Worm (Caenorhabditis elegans): Measurements from ENCODE around the gene F31F6.3.
A peak's percentile ranks its signal among the peaks of the same experiment; 100 is the strongest.

Gene F31F6.3

ce11 chrX:14841030-14841429, 31.6 kb downstream of the F31F6.3 start (continued):
- TF ChIP-seq C16A3.4 (tag; optimal IDR thresholded peaks at IDR 0.05) (peak; percentile 86), zag-1 (tag; optimal IDR thresholded peaks at IDR 0.05) (peak; percentile 87), fos-1 (tag; optimal IDR thresholded peaks at IDR 0.05) (peak; percentile 91), fkh-10 (GFP tag; optimal IDR thresholded peaks at IDR 0.05) (peak; percentile 94), sup-37 (GFP tag; optimal IDR thresholded peaks at IDR 0.05) (peak; percentile 38), lin-35 (GFP tag; optimal IDR thresholded peaks at IDR 0.05) (peak; percentile 82 to 87), nhr-71 (tag; optimal IDR thresholded peaks at IDR 0.05) (peak; percentile 96), egl-13 (tag; optimal IDR thresholded peaks at IDR 0.05) (peak; percentile 81), mef-2 (tag; optimal IDR thresholded peaks at IDR 0.05) (peak; percentile 66), isw-1 (GFP tag; IDR thresholded peaks at IDR 0.05) (peak; percentile 73), ceh-82 (tag; optimal IDR thresholded peaks at IDR 0.05) (peak; percentile 84 to 92 (median 89)), aly-2 (tag; optimal IDR thresholded peaks at IDR 0.05) (peak; percentile 32), ztf-11 (tag; optimal IDR thresholded peaks at IDR 0.05) (peak in 1 of 2 experiments; percentile 14), lsy-2 (tag; optimal IDR thresholded peaks at IDR 0.05) (peak; percentile 63 to 92), elt-3 (tag; optimal IDR thresholded peaks at IDR 0.05) (peak in 2 of 6 experiments; percentile 27 to 50), skn-1 (tag; optimal IDR thresholded peaks at IDR 0.05) (peak; percentile 87), nhr-47 (tag; optimal IDR thresholded peaks at IDR 0.05) (peak; percentile 86), rnt-1 (tag; optimal IDR thresholded peaks at IDR 0.05) (peak; percentile 80), efl-1 (optimal IDR thresholded peaks at IDR 0.05) (peak; percentile 77 to 94), efl-1 (GFP tag; optimal IDR thresholded peaks at IDR 0.05 in 1 of 2) (peak; percentile 67 to 96), xbp-1 (tag; optimal IDR thresholded peaks at IDR 0.05) (peak; percentile 85), grh-1 (GFP tag; IDR thresholded peaks at IDR 0.05) (no peak), elt-2 (tag; optimal IDR thresholded peaks at IDR 0.05) (peak; percentile 43), mep-1 (tag; optimal IDR thresholded peaks at IDR 0.05) (peak; percentile 89), pax-3 (tag; optimal IDR thresholded peaks at IDR 0.05) (peak; percentile 69), blmp-1 (tag; optimal IDR thresholded peaks at IDR 0.05) (peak; percentile 63), ceh-90 (tag; optimal IDR thresholded peaks at IDR 0.05) (no peak), nhr-28 (tag; optimal IDR thresholded peaks at IDR 0.05) (no peak), hpl-2 (GFP tag; optimal IDR thresholded peaks at IDR 0.05) (no peak), egl-27 (tag; optimal IDR thresholded peaks at IDR 0.05) (peak; percentile 53 to 56), sox-4 (tag; optimal IDR thresholded peaks at IDR 0.05) (peak; percentile 21), tlp-1 (tag; optimal IDR thresholded peaks at IDR 0.05) (no peak), lin-14 (GFP tag; optimal IDR thresholded peaks at IDR 0.05) (peak; percentile 99)

- TF ChIP-seq ces-1 (GFP tag; optimal IDR thresholded peaks at IDR 0.05) (no peak), F16B12.6 (tag; optimal IDR thresholded peaks at IDR 0.05) (no peak), fkh-10 (GFP tag; optimal IDR thresholded peaks at IDR 0.05) (no peak), nhr-85 (tag) (no peak), ceh-82 (tag; optimal IDR thresholded peaks at IDR 0.05) (no peak), ama-1 (optimal IDR thresholded peaks at IDR 0.05) (no peak), dsc-1 (tag; optimal IDR thresholded peaks at IDR 0.05) (no peak), nhr-47 (tag; optimal IDR thresholded peaks at IDR 0.05) (peak; percentile 42), C34B4.2 (tag; optimal IDR thresholded peaks at IDR 0.05) (no peak), egl-13 (tag; optimal IDR thresholded peaks at IDR 0.05) (no peak), nhr-237 (tag; optimal IDR thresholded peaks at IDR 0.05) (no peak), mef-2 (tag; optimal IDR thresholded peaks at IDR 0.05) (no peak), dpl-1 (GFP tag; optimal IDR thresholded peaks at IDR 0.05) (no peak), fkh-8 (tag; optimal IDR thresholded peaks at IDR 0.05) (peak; percentile 45), elt-3 (tag; optimal IDR thresholded peaks at IDR 0.05) (no peak), lin-14 (GFP tag; optimal IDR thresholded peaks at IDR 0.05) (peak; percentile 39), ceh-63 (GFP tag; optimal IDR thresholded peaks at IDR 0.05) (no peak), unc-86 (tag; optimal IDR thresholded peaks at IDR 0.05) (peak; percentile 73), mep-1 (tag; optimal IDR thresholded peaks at IDR 0.05) (no peak), efl-3 (GFP tag; optimal IDR thresholded peaks at IDR 0.05) (no peak), ets-5 (GFP tag; IDR thresholded peaks at IDR 0.05) (no peak), lin-13 (GFP tag; optimal IDR thresholded peaks at IDR 0.05) (no peak), swsn-7 (tag; optimal IDR thresholded peaks at IDR 0.05) (peak; percentile 1), nhr-11 (tag; optimal IDR thresholded peaks at IDR 0.05) (no peak), snu-23 (GFP tag; optimal IDR thresholded peaks at IDR 0.05) (no peak), aha-1 (tag; optimal IDR thresholded peaks at IDR 0.05) (no peak), fkh-4 (tag; optimal IDR thresholded peaks at IDR 0.05; ENCODE audit: borderline replicate concordance) (no peak), nhr-71 (tag; optimal IDR thresholded peaks at IDR 0.05) (peak; percentile 43), nhr-19 (GFP tag; conservative IDR thresholded peaks at IDR 0.05) (no peak), snpc-4 (tag; optimal IDR thresholded peaks at IDR 0.05) (no peak)
Measured at ce11 chrX:14838339-14838738, 34.3 kb downstream of the F31F6.3 start.

Data from whole organism, L1 larva.